Worm (Caenorhabditis elegans) whole organism, L1 larva: ENCODE data around the gene T28A11.4.

Source experiments
- ama-1 ChIP-seq: fragments of 150-350 bp; optimal IDR thresholded peaks from 2 replicates; lab custom pipeline; 2014
- ces-1 ChIP-seq: fragments of 150-350 bp; optimal IDR thresholded peaks from 2 replicates; lab custom pipeline; 2014; ENCODE audit warnings: missing biosample characterization, missing genetic modification reagents, missing genetic modification characterization
- efl-1 ChIP-seq, 4 experiments: fragments of 150-350 bp; optimal IDR thresholded peaks in 3 of 4; peaks in 1 of 4; 1 replicate in 1 of 4; 2 replicates in 3 of 4; lab custom pipeline; 2014; ENCODE audit warnings: missing biosample characterization in 2 of 4, missing genetic modification characterization in 2 of 4, missing genetic modification reagents in 2 of 4
- elt-2 ChIP-seq: sonication (generic microtip); optimal IDR thresholded peaks from 2 replicates; lab custom pipeline; 2016; ENCODE audit warnings: missing genetic modification characterization, mild to moderate bottlenecking, inconsistent platforms, missing compliant biosample characterization, missing genetic modification reagents
- fos-1 ChIP-seq: fragments of 150-350 bp; optimal IDR thresholded peaks from 2 replicates; lab custom pipeline; 2014; ENCODE audit warnings: missing biosample characterization, missing genetic modification characterization
- lir-3 ChIP-seq: sonication (generic microtip); optimal IDR thresholded peaks from 2 replicates; lab custom pipeline; 2016; ENCODE audit warnings: mild to moderate bottlenecking, missing genetic modification characterization, moderate library complexity, missing compliant biosample characterization; ENCODE audit not compliant: poor library complexity
- lsy-2 ChIP-seq, 2 experiments: fragments of 150-350 bp; optimal IDR thresholded peaks; 2 replicates each; lab custom pipeline; 2014; ENCODE audit warnings: missing biosample characterization in 2 of 2, missing genetic modification characterization in 2 of 2
- nhr-84 ChIP-seq: sonication (generic microtip); optimal IDR thresholded peaks from 2 replicates; lab custom pipeline; 2017; ENCODE audit warnings: missing biosample characterization, missing genetic modification characterization
- nhr-90 ChIP-seq: sonication (generic microtip); optimal IDR thresholded peaks from 2 replicates; lab custom pipeline; 2016; ENCODE audit warnings: mild to moderate bottlenecking, missing genetic modification characterization, missing compliant biosample characterization; ENCODE audit not compliant: poor library complexity
- swsn-7 ChIP-seq: sonication (generic microtip); optimal IDR thresholded peaks from 2 replicates; lab custom pipeline; 2016; ENCODE audit warnings: missing genetic modification characterization, missing compliant biosample characterization
- unc-62 ChIP-seq: fragments of 150-350 bp; optimal IDR thresholded peaks from 2 replicates; lab custom pipeline; 2014; ENCODE audit warnings: missing biosample characterization, missing genetic modification reagents, missing genetic modification characterization
- zag-1 ChIP-seq: fragments of 150-350 bp; optimal IDR thresholded peaks from 2 replicates; lab custom pipeline; 2014; ENCODE audit warnings: missing biosample characterization, missing genetic modification characterization
- zip-4 ChIP-seq: fragments of 200-800 bp; sonication (Bioruptor generic); optimal IDR thresholded peaks from 2 replicates; lab custom pipeline; 2018; ENCODE audit warnings: mild to moderate bottlenecking, missing genetic modification characterization, moderate library complexity, missing compliant biosample characterization

ce11 chrV:3256051-3256450, 17.8 kb upstream of the T28A11.4 start, which contains the start of gene srt-63:
- no peak for TF ChIP-seq nhr-90
- TF ChIP-seq swsn-7 (tag; lab: Kevin White, UChicago) = no peak
- no peak for TF ChIP-seq lsy-2 (tag; optimal IDR thresholded peaks at IDR 0.05; lab: Kevin White, UChicago)
- TF ChIP-seq ama-1 (lab: Kevin White, UChicago) = no peak
- no peak for TF ChIP-seq lir-3 (tag; lab: Kevin White, UChicago)
- TF ChIP-seq nhr-84 (tag; lab: Kevin White, UChicago) = no peak
- TF ChIP-seq elt-2 (tag; lab: Kevin White, UChicago) = no peak
- TF ChIP-seq zip-4 (GFP tag; lab: Kevin White, UChicago) = no peak
- TF ChIP-seq fos-1 (tag; lab: Kevin White, UChicago) = no peak
- TF ChIP-seq unc-62 (GFP tag; lab: Kevin White, UChicago) = no peak
- TF ChIP-seq zag-1 (tag; lab: Kevin White, UChicago) = no peak
- TF ChIP-seq ces-1 (GFP tag; lab: Kevin White, UChicago) = no peak
- TF ChIP-seq efl-1 (optimal IDR thresholded peaks at IDR 0.05; lab: Kevin White, UChicago) = no peak
- TF ChIP-seq efl-1 (GFP tag; optimal IDR thresholded peaks at IDR 0.05 in 1 of 2; lab: Kevin White, UChicago) = no peak
